Worm (Caenorhabditis elegans) whole organism, young adult: ENCODE measurements around the gene B0001.4.

Experiments used
- rpc-1 ChIP-seq, 2 experiments: fragments of 150-350 bp in 1 of 2; sonication (generic microtip) in 1 of 2; optimal IDR thresholded peaks; 2 replicates each; lab custom pipeline; 2014 to 2018; ENCODE audit warnings: missing biosample characterization in 1 of 2, missing genetic modification characterization in 1 of 2, missing genetic modification reagents in 1 of 2, missing genotype in 1 of 2
- ztf-6 ChIP-seq: fragments of 200-800 bp; sonication (Bioruptor generic); IDR thresholded peaks from 2 replicates; pipeline ENCODE4 v1.3.6; 2022; ENCODE audit warnings: missing genetic modification reagents, missing genetic modification characterization, missing compliant biosample characterization

ce11 chrIV:12131308-12132072 is 6.5 kb downstream of the B0001.4 start:
- no peak for TF ChIP-seq ztf-6 (GFP tag; lab: Robert Waterston, UW)
- TF ChIP-seq rpc-1 (optimal IDR thresholded peaks at IDR 0.05; lab: Kevin White, UChicago): no peak
- TF ChIP-seq rpc-1 (tag; optimal IDR thresholded peaks at IDR 0.05; lab: Kevin White, UChicago): no peak
